Worm (Caenorhabditis elegans): ENCODE measurements around the gene T23B7.3.

DNA sequence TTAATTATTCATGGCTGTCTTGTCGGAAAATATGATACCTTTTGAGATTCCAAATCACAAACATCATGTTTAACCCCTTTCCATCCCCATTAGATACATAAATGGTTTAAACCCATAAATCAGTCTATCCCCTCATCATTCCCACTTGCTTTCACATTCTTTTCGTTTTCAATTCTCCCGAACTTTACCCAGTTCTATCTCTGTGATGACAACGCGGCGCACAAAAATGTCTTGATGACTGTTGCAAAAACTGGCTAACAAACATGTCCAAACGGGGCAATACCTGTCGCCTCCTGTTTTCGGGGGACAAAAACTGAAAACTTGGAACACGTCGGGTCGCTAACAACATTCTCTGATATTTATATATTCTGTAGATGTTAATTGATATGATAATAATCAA, 16.1 kb downstream of the T23B7.3 start:
- no peak for TF ChIP-seq ham-2 (GFP tag; optimal IDR thresholded peaks at IDR 0.05)
- TF ChIP-seq lsy-2 (tag; optimal IDR thresholded peaks at IDR 0.05), result no peak
- TF ChIP-seq unc-39 (tag; optimal IDR thresholded peaks at IDR 0.05), result no peak
- TF ChIP-seq lin-13 (tag; optimal IDR thresholded peaks at IDR 0.05), result no peak
- no peak for TF ChIP-seq unc-62 (GFP tag; optimal IDR thresholded peaks at IDR 0.05)
- TF ChIP-seq nhr-28 (tag; optimal IDR thresholded peaks at IDR 0.05), result no peak
- TF ChIP-seq elt-3 (tag; optimal IDR thresholded peaks at IDR 0.05), result no peak
- no peak for TF ChIP-seq tbx-8 (GFP tag; optimal IDR thresholded peaks at IDR 0.05)
- no peak for TF ChIP-seq mab-5 (tag; optimal IDR thresholded peaks at IDR 0.05)
- no peak for TF ChIP-seq nhr-2 (tag; optimal IDR thresholded peaks at IDR 0.05)
- no peak for TF ChIP-seq pha-4 (tag; optimal IDR thresholded peaks at IDR 0.05)
- no peak for TF ChIP-seq ztf-11 (tag; optimal IDR thresholded peaks at IDR 0.05)

Measured in whole organism, mixed stage, embryonic.